Fruit fly (Drosophila melanogaster) whole organism, embryonic: ENCODE data around the gene HIP-R.

ENCODE experiments used
- Asciz ChIP-seq: fragments of 200-800 bp; sonication (Bioruptor generic); optimal IDR thresholded peaks from 2 replicates; lab custom pipeline; 2017; ENCODE audit warnings: missing biosample characterization, mild to moderate bottlenecking, missing genetic modification characterization, missing genetic modification reagents
- Blimp-1 ChIP-seq: fragments of 200-800 bp; sonication (Bioruptor generic); optimal IDR thresholded peaks from 3 replicates; lab custom pipeline; 2018; ENCODE audit warnings: missing biosample characterization, missing genetic modification characterization, mild to moderate bottlenecking, moderate library complexity, missing genetic modification reagents
- CG10321 ChIP-seq: fragments of 200-800 bp; sonication (Bioruptor generic); IDR thresholded peaks from 2 replicates; pipeline ENCODE4 v1.3.6; 2022; ENCODE audit warnings: missing biosample characterization, missing genetic modification characterization
- CG10431 ChIP-seq: fragments of 200-800 bp; sonication (Bioruptor generic); optimal IDR thresholded peaks from 3 replicates; lab custom pipeline; 2018; ENCODE audit warnings: missing biosample characterization, mild to moderate bottlenecking, missing genetic modification characterization
- CG11085 ChIP-seq: fragments of 200-800 bp; sonication (Bioruptor generic); IDR thresholded peaks from 2 replicates; pipeline ENCODE4 v1.3.6; 2022; ENCODE audit warnings: missing biosample characterization, missing genetic modification characterization
- CG11696 ChIP-seq: fragments of 200-800 bp; sonication (Bioruptor generic); IDR thresholded peaks from 2 replicates; pipeline ENCODE4 v1.3.6; 2022; ENCODE audit warnings: missing biosample characterization, missing genetic modification characterization
- CG17359 ChIP-seq: fragments of 200-800 bp; sonication (Bioruptor generic); optimal IDR thresholded peaks from 3 replicates; lab custom pipeline; 2018; ENCODE audit warnings: missing biosample characterization, mild to moderate bottlenecking, missing genetic modification characterization, moderate library complexity
- CG17361 ChIP-seq: fragments of 200-800 bp; sonication (Bioruptor generic); IDR thresholded peaks from 3 replicates; pipeline ENCODE4 v1.3.6; 2022; ENCODE audit warnings: missing biosample characterization, missing genetic modification characterization
- CG2875 ChIP-seq: fragments of 200-800 bp; sonication (Bioruptor generic); optimal IDR thresholded peaks from 2 replicates; lab custom pipeline; 2017; ENCODE audit warnings: missing biosample characterization, mild to moderate bottlenecking, missing genetic modification characterization, missing genetic modification reagents
- CG3163 ChIP-seq: fragments of 200-800 bp; sonication (Bioruptor generic); optimal IDR thresholded peaks from 3 replicates; lab custom pipeline; 2016; ENCODE audit warnings: missing biosample characterization, missing genetic modification characterization
- CG33213 ChIP-seq: fragments of 200-800 bp; sonication (Bioruptor generic); optimal IDR thresholded peaks from 3 replicates; lab custom pipeline; 2016; ENCODE audit warnings: missing biosample characterization, missing genetic modification characterization
- CG3726 ChIP-seq: fragments of 200-800 bp; sonication (Bioruptor generic); IDR thresholded peaks from 3 replicates; pipeline ENCODE4, ENCODE4 v1.3.6; 2022; ENCODE audit warnings: missing biosample characterization, missing genetic modification characterization
- CG3995 ChIP-seq: fragments of 200-800 bp; sonication (Bioruptor generic); optimal IDR thresholded peaks from 3 replicates; lab custom pipeline; 2016; ENCODE audit warnings: missing biosample characterization, missing genetic modification characterization
- CG4328 ChIP-seq: fragments of 200-800 bp; sonication (Bioruptor generic); optimal IDR thresholded peaks from 3 replicates; lab custom pipeline; 2017; ENCODE audit warnings: missing biosample characterization, missing genetic modification reagents, missing genetic modification characterization
- CG4617 ChIP-seq: fragments of 200-800 bp; sonication (Bioruptor generic); optimal IDR thresholded peaks from 3 replicates; lab custom pipeline; 2016; ENCODE audit warnings: missing biosample characterization, missing genetic modification characterization, borderline replicate concordance
- CG8359 ChIP-seq: fragments of 200-800 bp; sonication (Bioruptor generic); optimal IDR thresholded peaks from 2 replicates; lab custom pipeline; 2017; ENCODE audit warnings: missing biosample characterization, mild to moderate bottlenecking, missing genetic modification characterization, borderline replicate concordance
- CG8388 ChIP-seq: fragments of 200-800 bp; sonication (Bioruptor generic); optimal IDR thresholded peaks from 2 replicates; lab custom pipeline; 2019; ENCODE audit warnings: missing biosample characterization, mild to moderate bottlenecking, missing genetic modification characterization, moderate library complexity
- CG9609 ChIP-seq: fragments of 200-800 bp; sonication (Bioruptor generic); optimal IDR thresholded peaks from 3 replicates; lab custom pipeline; 2016; ENCODE audit warnings: missing biosample characterization, missing genetic modification characterization
- CHES-1-like ChIP-seq: fragments of 200-800 bp; sonication (Bioruptor generic); optimal IDR thresholded peaks from 2 replicates; lab custom pipeline; 2016; ENCODE audit warnings: missing biosample characterization, missing genetic modification characterization
- Dad ChIP-seq: fragments of 200-800 bp; sonication (Bioruptor generic); optimal IDR thresholded peaks from 3 replicates; lab custom pipeline; 2016; ENCODE audit warnings: missing biosample characterization, missing genetic modification characterization
- Fer1 ChIP-seq: fragments of 200-800 bp; sonication (Bioruptor generic); optimal IDR thresholded peaks from 2 replicates; lab custom pipeline; 2017; ENCODE audit warnings: missing biosample characterization, mild to moderate bottlenecking, missing genetic modification characterization
- Fer3 ChIP-seq: fragments of 200-800 bp; sonication (Bioruptor generic); optimal IDR thresholded peaks from 2 replicates; lab custom pipeline; 2018; ENCODE audit warnings: missing biosample characterization, mild to moderate bottlenecking, missing genetic modification characterization, moderate library complexity
- GATAe ChIP-seq: fragments of 200-800 bp; sonication (Bioruptor generic); conservative IDR thresholded peaks from 2 replicates; pipeline ENCODE4 v1.3.6; 2022; ENCODE audit warnings: missing biosample characterization, missing genetic modification characterization
- HLH54F ChIP-seq: fragments of 200-800 bp; sonication (Bioruptor generic); optimal IDR thresholded peaks from 3 replicates; lab custom pipeline; 2016; ENCODE audit warnings: missing biosample characterization, missing genetic modification characterization
- Lim3 ChIP-seq: fragments of 200-800 bp; sonication (Bioruptor generic); IDR thresholded peaks from 2 replicates; pipeline ENCODE4 v1.3.6; 2022; ENCODE audit warnings: missing biosample characterization, missing genetic modification characterization
- Meics ChIP-seq: fragments of 200-800 bp; sonication (Bioruptor generic); optimal IDR thresholded peaks from 2 replicates; lab custom pipeline; 2017; ENCODE audit warnings: missing biosample characterization, mild to moderate bottlenecking, missing genetic modification characterization
- NK7.1 ChIP-seq: fragments of 200-800 bp; sonication (Bioruptor generic); optimal IDR thresholded peaks from 3 replicates; lab custom pipeline; 2016; ENCODE audit warnings: missing biosample characterization, missing genetic modification characterization
- Sox102F ChIP-seq: fragments of 200-800 bp; sonication (Bioruptor generic); optimal IDR thresholded peaks from 2 replicates; lab custom pipeline; 2018; ENCODE audit warnings: missing biosample characterization, mild to moderate bottlenecking, missing genetic modification characterization, moderate library complexity
- ac ChIP-seq: fragments of 200-800 bp; sonication (Bioruptor generic); optimal IDR thresholded peaks from 3 replicates; lab custom pipeline; 2017; ENCODE audit warnings: missing biosample characterization, mild to moderate bottlenecking, missing genetic modification characterization
- bowl ChIP-seq: fragments of 200-800 bp; sonication (Bioruptor generic); IDR thresholded peaks from 2 replicates; pipeline ENCODE4 v1.3.6; 2022; ENCODE audit warnings: missing biosample characterization, missing genetic modification characterization
- bsh ChIP-seq, 2 experiments: fragments of 200-800 bp; sonication (Bioruptor generic); optimal IDR thresholded peaks; 2 replicates each; lab custom pipeline; 2017 to 2018; ENCODE audit warnings: mild to moderate bottlenecking in 2 of 2, missing biosample characterization in 2 of 2, missing genetic modification characterization in 2 of 2, moderate library complexity in 1 of 2
- chinmo ChIP-seq: fragments of 200-800 bp; sonication (Bioruptor generic); IDR thresholded peaks from 4 replicates; pipeline ENCODE4 v1.3.6; 2022; ENCODE audit warnings: missing biosample characterization, missing genetic modification characterization; ENCODE audit not compliant: partially characterized antibody
- fd102C ChIP-seq: fragments of 200-800 bp; sonication (Bioruptor generic); optimal IDR thresholded peaks from 2 replicates; lab custom pipeline; 2018; ENCODE audit warnings: missing biosample characterization, mild to moderate bottlenecking, missing genetic modification characterization, moderate library complexity
- gcm ChIP-seq: fragments of 200-800 bp; sonication (Bioruptor generic); optimal IDR thresholded peaks from 2 replicates; lab custom pipeline; 2019; ENCODE audit warnings: missing biosample characterization, mild to moderate bottlenecking, missing genetic modification characterization, moderate library complexity
- her ChIP-seq: fragments of 200-800 bp; sonication (Bioruptor generic); optimal IDR thresholded peaks from 2 replicates; lab custom pipeline; 2016; ENCODE audit warnings: missing biosample characterization, missing genetic modification characterization
- lab ChIP-seq: fragments of 200-800 bp; sonication (Bioruptor generic); optimal IDR thresholded peaks from 3 replicates; lab custom pipeline; 2017; ENCODE audit warnings: missing biosample characterization, missing genetic modification characterization, mild to moderate bottlenecking, moderate library complexity, missing genetic modification reagents
- lola ChIP-seq, 3 experiments: fragments of >200 bp in 2 of 3; fragments of 200-800 bp in 1 of 3; sonication (Bioruptor generic) in 1 of 3; optimal IDR thresholded peaks; 2 replicates each; lab custom pipeline; 2017 to 2019; ENCODE audit warnings: missing biosample characterization in 3 of 3, missing genetic modification characterization in 3 of 3, mild to moderate bottlenecking in 1 of 3, moderate library complexity in 1 of 3
- lov ChIP-seq, 2 experiments: fragments of 200-800 bp in 1 of 2; fragments of >200 bp in 1 of 2; sonication (Bioruptor generic) in 1 of 2; IDR thresholded peaks in 1 of 2; optimal IDR thresholded peaks in 1 of 2; 2 replicates in 1 of 2; 3 replicates in 1 of 2; pipeline versions ENCODE4 v1.3.6 to Lab custom; 2017 to 2022; ENCODE audit warnings: missing biosample characterization in 1 of 2, missing genetic modification characterization in 1 of 2
- org-1 ChIP-seq: fragments of 200-800 bp; sonication (Bioruptor generic); optimal IDR thresholded peaks from 2 replicates; lab custom pipeline; 2017; ENCODE audit warnings: missing biosample characterization, missing genetic modification characterization
- prd ChIP-seq, 3 experiments: fragments of >200 bp in 2 of 3; fragments of 200-800 bp in 1 of 3; sonication (Bioruptor generic) in 1 of 3; optimal IDR thresholded peaks in 2 of 3; IDR thresholded peaks in 1 of 3; 2 replicates in 2 of 3; 3 replicates in 1 of 3; pipeline versions ENCODE4 v1.3.6 to Lab custom; 2017 to 2022; ENCODE audit warnings: missing biosample characterization in 1 of 3, missing genetic modification characterization in 1 of 3
- row ChIP-seq: fragments of 200-800 bp; sonication (Bioruptor generic); IDR thresholded peaks from 3 replicates; pipeline ENCODE4 v1.3.6; 2022; ENCODE audit warnings: missing biosample characterization, missing genetic modification characterization
- scrt ChIP-seq: fragments of 200-800 bp; sonication (Bioruptor generic); optimal IDR thresholded peaks from 2 replicates; lab custom pipeline; 2018; ENCODE audit warnings: missing biosample characterization, mild to moderate bottlenecking, missing genetic modification characterization, moderate library complexity
- sd ChIP-seq: fragments of 200-800 bp; sonication (Bioruptor generic); optimal IDR thresholded peaks from 3 replicates; lab custom pipeline; 2018; ENCODE audit warnings: missing biosample characterization, mild to moderate bottlenecking, missing genetic modification characterization, moderate library complexity
- sens-2 ChIP-seq: fragments of 200-800 bp; sonication (Bioruptor generic); IDR thresholded peaks from 2 replicates; pipeline ENCODE4 v1.3.6; 2022; ENCODE audit warnings: missing biosample characterization, missing genetic modification characterization
- tna ChIP-seq: fragments of 200-800 bp; sonication (Bioruptor generic); IDR thresholded peaks from 2 replicates; pipeline ENCODE4 v1.3.6; 2022; ENCODE audit warnings: missing biosample characterization, missing genetic modification characterization; ENCODE audit not compliant: partially characterized antibody
- trem ChIP-seq: fragments of 200-800 bp; optimal IDR thresholded peaks from 3 replicates; lab custom pipeline; 2019; ENCODE audit warnings: missing biosample characterization, mild to moderate bottlenecking, missing genetic modification characterization, moderate library complexity
- unpg ChIP-seq: fragments of 200-800 bp; sonication (Bioruptor generic); optimal IDR thresholded peaks from 3 replicates; lab custom pipeline; 2018; ENCODE audit warnings: missing biosample characterization, mild to moderate bottlenecking, missing genetic modification characterization, moderate library complexity
- zen2 ChIP-seq: fragments of 200-800 bp; sonication (Bioruptor generic); IDR thresholded peaks from 3 replicates; pipeline ENCODE4 v1.3.6; 2022; ENCODE audit warnings: missing biosample characterization, missing genetic modification characterization; ENCODE audit not compliant: partially characterized antibody

The HIP-R gene

DNA sequence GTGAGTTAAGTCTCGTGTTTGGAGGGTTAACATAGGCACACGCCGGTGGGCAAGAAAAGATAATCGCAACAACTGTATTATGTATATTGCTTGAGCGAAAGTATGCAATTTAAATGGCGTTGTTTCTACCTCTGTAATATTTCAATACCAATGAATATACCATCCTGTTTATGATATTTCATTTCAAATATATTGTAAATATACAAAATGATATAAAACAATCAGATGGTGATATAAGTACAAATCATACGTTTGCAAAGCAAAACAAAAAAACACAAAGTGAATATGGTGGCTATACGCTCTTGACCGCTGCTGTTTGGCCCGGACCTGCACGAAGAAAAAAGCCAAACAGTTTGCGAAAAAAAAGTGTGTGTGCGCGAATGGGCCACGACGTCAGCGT, 41.5 kb upstream of the HIP-R start (continued):
- peak; percentile 64 to 88 for TF ChIP-seq bsh (GFP tag; optimal IDR thresholded peaks at IDR 0.05; lab: Kevin White, UChicago)
- TF ChIP-seq scrt (GFP tag; lab: Kevin White, UChicago): peak; percentile 71
- peak; percentile 52 for TF ChIP-seq CG8388 (GFP tag; lab: Kevin White, UChicago)
- peak; percentile 65; the same call in 2 of the 3 replicates for TF ChIP-seq row (GFP tag; lab: Robert Waterston, UW)
- no peak for TF ChIP-seq fd102C (GFP tag; lab: Kevin White, UChicago)
- no peak; the same call in 1 of the 2 replicates for TF ChIP-seq CG11085
- peak; percentile 68 for TF ChIP-seq org-1
- peak; percentile 86 for TF ChIP-seq CG11696 (GFP tag; lab: Robert Waterston, UW)
- TF ChIP-seq bowl (GFP tag; lab: Robert Waterston, UW): no peak
- TF ChIP-seq CG9609 (GFP tag; lab: Kevin White, UChicago): no peak
- TF ChIP-seq CG17359: peak; percentile 74
- TF ChIP-seq CG8359: no peak
- TF ChIP-seq lola (GFP tag; optimal IDR thresholded peaks at IDR 0.05; lab: Kevin White, UChicago): peak in 1 of 3 experiments; percentile 65
- no peak for TF ChIP-seq CHES-1-like (GFP tag; lab: Kevin White, UChicago)
- no peak for TF ChIP-seq trem (tag; lab: Kevin White, UChicago)
- TF ChIP-seq Asciz (GFP tag; lab: Kevin White, UChicago): peak; percentile 52
- TF ChIP-seq lab (GFP tag; lab: Kevin White, UChicago): peak; percentile 85
- TF ChIP-seq CG10321: no peak
- no peak for TF ChIP-seq chinmo (GFP tag; lab: Robert Waterston, UW)
- TF ChIP-seq GATAe (GFP tag; lab: Robert Waterston, UW): no peak
- TF ChIP-seq CG4328 (GFP tag; lab: Kevin White, UChicago): peak; percentile 18
- peak; percentile 75 for TF ChIP-seq Sox102F
- peak; percentile 84 for TF ChIP-seq Meics
- peak; percentile 10 for TF ChIP-seq CG4617 (GFP tag; lab: Kevin White, UChicago)
- TF ChIP-seq HLH54F (GFP tag; lab: Kevin White, UChicago): no peak
- peak; percentile 73 for TF ChIP-seq Fer3
- no peak for TF ChIP-seq tna (GFP tag; lab: Robert Waterston, UW)
- no peak for TF ChIP-seq Dad (GFP tag; lab: Kevin White, UChicago)
- no peak for TF ChIP-seq zen2 (GFP tag; lab: Robert Waterston, UW)
- TF ChIP-seq CG2875 (GFP tag; lab: Kevin White, UChicago): peak; percentile 34
- peak; percentile 48 for TF ChIP-seq Blimp-1 (GFP tag; lab: Kevin White, UChicago)
- TF ChIP-seq her (GFP tag; lab: Kevin White, UChicago): no peak
- no peak for TF ChIP-seq CG3163 (GFP tag; lab: Kevin White, UChicago)
- no peak for TF ChIP-seq CG33213 (GFP tag; lab: Kevin White, UChicago)
- no peak for TF ChIP-seq CG10431 (GFP tag; lab: Kevin White, UChicago)
- no peak for TF ChIP-seq ac (GFP tag; lab: Kevin White, UChicago)
- TF ChIP-seq CG3995 (GFP tag; lab: Kevin White, UChicago): no peak
- TF ChIP-seq CG3726 (GFP tag; lab: Robert Waterston, UW): 0 out of 3 replicates have a peak, but pooled peaks have one; percentile 40
- TF ChIP-seq gcm (GFP tag; lab: Kevin White, UChicago): no peak
- TF ChIP-seq sd (tag; lab: Kevin White, UChicago): no peak
- TF ChIP-seq Fer1: peak; percentile 86
- no peak for TF ChIP-seq lov (optimal IDR thresholded peaks at IDR 0.05; lab: Kevin White, UChicago)
- no peak for TF ChIP-seq lov (GFP tag; IDR thresholded peaks at IDR 0.05; lab: Robert Waterston, UW)
- peak; percentile 74 for TF ChIP-seq unpg (GFP tag; lab: Kevin White, UChicago)
- peak; percentile 76; the same call in 2 of the 3 replicates for TF ChIP-seq CG17361 (GFP tag; lab: Robert Waterston, UW)
- TF ChIP-seq sens-2 (GFP tag; lab: Robert Waterston, UW): peak; percentile 34; the same call in 1 of the 2 replicates
- TF ChIP-seq Lim3: no peak
- no peak for TF ChIP-seq NK7.1 (GFP tag; lab: Kevin White, UChicago)
- TF ChIP-seq prd (optimal IDR thresholded peaks at IDR 0.05; lab: Kevin White, UChicago): no peak
- peak; percentile 65 for TF ChIP-seq prd (GFP tag; IDR thresholded peaks at IDR 0.05; lab: Robert Waterston, UW)
